Fruit fly (Drosophila melanogaster) S2 (cell line): Measurements from ENCODE around the gene CG44774.

Source experiments
- CG8478 ChIP-seq: fragments of >200 bp; optimal IDR thresholded peaks from 2 replicates; lab custom pipeline; 2018
- CTCF ChIP-seq, 2 experiments: fragments of >200 bp; optimal IDR thresholded peaks; 2 replicates each; lab custom pipeline; 2018

- TF ChIP-seq CTCF (optimal IDR thresholded peaks at IDR 0.05; lab: Kevin White, UChicago) (no peak), CG8478 (lab: Kevin White, UChicago) (no peak)
These were observed at the start of gene CG44774 for dm6 chrX:4938072-4938336.
